Worm (Caenorhabditis elegans) whole organism, L2 larva: ENCODE results near the gene sid-3.
A peak's percentile ranks its signal among the peaks of the same experiment; 100 is the strongest.

ENCODE experiments used
- C34F6.9 ChIP-seq: fragments of 150-350 bp; optimal IDR thresholded peaks from 2 replicates; lab custom pipeline; 2014; ENCODE audit warnings: missing biosample characterization, missing genetic modification characterization
- F13H6.1 ChIP-seq: sonication (generic microtip); optimal IDR thresholded peaks from 2 replicates; lab custom pipeline; 2016; ENCODE audit warnings: missing genetic modification characterization, missing compliant biosample characterization
- Y55F3AM.14 ChIP-seq: fragments of 200-800 bp; sonication (Bioruptor generic); optimal IDR thresholded peaks from 2 replicates; lab custom pipeline; 2018; ENCODE audit warnings: mild to moderate bottlenecking, missing genetic modification characterization, missing compliant biosample characterization
- ZK546.5 ChIP-seq: sonication (generic microtip); optimal IDR thresholded peaks from 2 replicates; lab custom pipeline; 2017; ENCODE audit warnings: missing biosample characterization, missing genetic modification characterization
- alr-1 ChIP-seq: fragments of 150-350 bp; optimal IDR thresholded peaks from 2 replicates; lab custom pipeline; 2014; ENCODE audit warnings: missing biosample characterization, missing genetic modification characterization
- aly-2 ChIP-seq: fragments of 150-350 bp; optimal IDR thresholded peaks from 2 replicates; lab custom pipeline; 2014; ENCODE audit warnings: missing biosample characterization, missing genetic modification characterization
- ama-1 ChIP-seq: fragments of 150-350 bp; optimal IDR thresholded peaks from 2 replicates; lab custom pipeline; 2018; ENCODE audit warnings: inconsistent platforms
- blmp-1 ChIP-seq: sonication (generic microtip); optimal IDR thresholded peaks from 2 replicates; lab custom pipeline; 2017; ENCODE audit warnings: missing genetic modification characterization, mild to moderate bottlenecking, missing compliant biosample characterization, antibody characterized with exemption, moderate library complexity; ENCODE audit not compliant: insufficient read depth
- ceh-16 ChIP-seq: fragments of 150-350 bp; optimal IDR thresholded peaks from 2 replicates; lab custom pipeline; 2014; ENCODE audit warnings: missing biosample characterization, missing genetic modification characterization
- ceh-82 ChIP-seq: fragments of 150-350 bp; optimal IDR thresholded peaks from 2 replicates; lab custom pipeline; 2014; ENCODE audit warnings: missing biosample characterization, missing genetic modification characterization
- crh-2 ChIP-seq: sonication (generic microtip); optimal IDR thresholded peaks from 2 replicates; lab custom pipeline; 2017; ENCODE audit warnings: missing biosample characterization, missing genetic modification characterization
- egl-27 ChIP-seq: sonication (generic microtip); optimal IDR thresholded peaks from 3 replicates; lab custom pipeline; 2017; ENCODE audit warnings: missing biosample characterization, missing genetic modification reagents, missing genetic modification characterization
- fos-1 ChIP-seq: fragments of 150-350 bp; optimal IDR thresholded peaks from 2 replicates; lab custom pipeline; 2014; ENCODE audit warnings: missing biosample characterization, missing genetic modification characterization
- gmeb-1 ChIP-seq: fragments of 150-350 bp; optimal IDR thresholded peaks from 2 replicates; lab custom pipeline; 2014; ENCODE audit warnings: missing biosample characterization, missing genetic modification characterization
- lin-11 ChIP-seq: fragments of 150-350 bp; sonication (generic microtip); optimal IDR thresholded peaks from 2 replicates; lab custom pipeline; 2014; ENCODE audit warnings: missing biosample characterization, missing genetic modification characterization, inconsistent platforms, mixed read lengths
- lin-13 ChIP-seq: fragments of 150-350 bp; optimal IDR thresholded peaks from 2 replicates; lab custom pipeline; 2014; ENCODE audit warnings: missing biosample characterization, missing genetic modification reagents, missing genetic modification characterization
- lsy-2 ChIP-seq, 2 experiments: fragments of 150-350 bp in 1 of 2; sonication (generic microtip) in 1 of 2; optimal IDR thresholded peaks; 2 replicates each; lab custom pipeline; 2014 to 2017; ENCODE audit warnings: missing biosample characterization in 2 of 2, missing genetic modification characterization in 2 of 2
- mab-5 ChIP-seq: fragments of 150-350 bp; optimal IDR thresholded peaks from 2 replicates; lab custom pipeline; 2014; ENCODE audit warnings: missing biosample characterization, missing genetic modification characterization
- mbf-1 ChIP-seq: sonication (generic microtip); optimal IDR thresholded peaks from 2 replicates; lab custom pipeline; 2017; ENCODE audit warnings: missing biosample characterization, missing genetic modification characterization
- mdl-1 ChIP-seq, 2 experiments: fragments of 150-350 bp in 1 of 2; sonication (generic microtip) in 1 of 2; optimal IDR thresholded peaks; 2 replicates each; lab custom pipeline; 2017; ENCODE audit warnings: missing biosample characterization in 2 of 2, missing genetic modification characterization in 2 of 2
- nhr-12 ChIP-seq: fragments of 150-350 bp; optimal IDR thresholded peaks from 2 replicates; lab custom pipeline; 2014; ENCODE audit warnings: missing biosample characterization, missing genetic modification characterization
- nhr-129 ChIP-seq: fragments of 150-350 bp; optimal IDR thresholded peaks from 2 replicates; lab custom pipeline; 2014; ENCODE audit warnings: missing biosample characterization, missing genetic modification characterization
- nhr-21 ChIP-seq: fragments of 150-350 bp; optimal IDR thresholded peaks from 2 replicates; lab custom pipeline; 2014; ENCODE audit warnings: missing biosample characterization, missing genetic modification characterization
- nhr-23 ChIP-seq: fragments of 150-350 bp; optimal IDR thresholded peaks from 2 replicates; lab custom pipeline; 2014; ENCODE audit warnings: missing biosample characterization, missing genetic modification reagents, missing genetic modification characterization
- nhr-25 ChIP-seq: fragments of 150-350 bp; sonication (generic microtip); optimal IDR thresholded peaks from 3 replicates; lab custom pipeline; 2014; ENCODE audit warnings: missing biosample characterization, missing genetic modification characterization
- nhr-6 ChIP-seq: fragments of 150-350 bp; optimal IDR thresholded peaks from 2 replicates; lab custom pipeline; 2014; ENCODE audit warnings: missing biosample characterization, missing genetic modification characterization
- sem-4 ChIP-seq: fragments of 150-350 bp; optimal IDR thresholded peaks from 2 replicates; lab custom pipeline; 2014; ENCODE audit warnings: missing biosample characterization, missing genetic modification reagents, missing genetic modification characterization
- skn-1 ChIP-seq: sonication (generic microtip); optimal IDR thresholded peaks from 2 replicates; lab custom pipeline; 2017; ENCODE audit warnings: missing biosample characterization, missing genetic modification characterization
- sma-3 ChIP-seq: sonication (generic microtip); optimal IDR thresholded peaks from 2 replicates; lab custom pipeline; 2016; ENCODE audit warnings: missing genetic modification reagents, missing genetic modification characterization, missing compliant biosample characterization
- sma-9 ChIP-seq, 2 experiments: fragments of 150-350 bp in 1 of 2; sonication (generic microtip) in 1 of 2; optimal IDR thresholded peaks; 2 replicates each; lab custom pipeline; 2014 to 2016; ENCODE audit warnings: missing genetic modification characterization in 2 of 2, mild to moderate bottlenecking in 1 of 2, missing biosample characterization in 1 of 2, missing compliant biosample characterization in 1 of 2, missing genetic modification reagents in 1 of 2, moderate library complexity in 1 of 2
- snpc-4 ChIP-seq: fragments of 150-350 bp; optimal IDR thresholded peaks from 2 replicates; lab custom pipeline; 2014; ENCODE audit warnings: missing biosample characterization, missing genetic modification characterization
- unc-39 ChIP-seq: fragments of 150-350 bp; optimal IDR thresholded peaks from 2 replicates; lab custom pipeline; 2014; ENCODE audit warnings: missing biosample characterization, missing genetic modification characterization
- unc-55 ChIP-seq: fragments of 150-350 bp; sonication (generic microtip); optimal IDR thresholded peaks from 3 replicates; lab custom pipeline; 2014; ENCODE audit warnings: missing biosample characterization, missing genetic modification reagents, missing genetic modification characterization
- zag-1 ChIP-seq: fragments of 150-350 bp; optimal IDR thresholded peaks from 2 replicates; lab custom pipeline; 2014; ENCODE audit warnings: missing biosample characterization, missing genetic modification characterization
- ztf-1 ChIP-seq: fragments of 200-800 bp; sonication (Bioruptor generic); conservative IDR thresholded peaks from 2 replicates; pipeline ENCODE4 v1.3.6; 2022; ENCODE audit warnings: missing genetic modification characterization, missing compliant biosample characterization
- ztf-11 ChIP-seq: sonication (generic microtip); optimal IDR thresholded peaks from 2 replicates; lab custom pipeline; 2017; ENCODE audit warnings: missing biosample characterization, missing genetic modification characterization
- ztf-4 ChIP-seq: fragments of 150-350 bp; optimal IDR thresholded peaks from 2 replicates; lab custom pipeline; 2014; ENCODE audit warnings: missing biosample characterization, missing genetic modification characterization

The sid-3 gene

DNA sequence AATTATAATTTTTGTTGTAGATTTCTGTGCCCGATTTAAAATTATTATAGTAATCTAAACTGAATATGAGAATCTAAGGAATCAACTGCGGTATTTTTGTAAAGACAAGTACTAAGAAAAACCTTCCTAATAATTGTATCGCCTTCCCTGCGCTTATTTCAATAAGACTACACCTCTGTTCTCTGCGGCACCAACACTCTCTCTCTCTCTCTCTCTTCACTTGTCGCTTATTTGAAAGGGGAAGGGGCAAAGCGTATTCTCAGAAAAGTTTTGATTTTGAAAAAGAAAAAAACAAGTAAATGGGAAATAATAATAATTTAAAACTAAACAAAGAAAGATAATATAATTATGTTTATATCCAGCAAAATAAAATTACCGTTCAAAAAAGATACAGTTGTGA is 5.0 kb upstream of the sid-3 start (continued):
- TF ChIP-seq ztf-1 (GFP tag; lab: Robert Waterston, UW) (no peak), nhr-6 (tag; lab: Kevin White, UChicago) (peak; percentile 53), nhr-23 (no peak), nhr-12 (tag; lab: Kevin White, UChicago) (no peak)

DNA sequence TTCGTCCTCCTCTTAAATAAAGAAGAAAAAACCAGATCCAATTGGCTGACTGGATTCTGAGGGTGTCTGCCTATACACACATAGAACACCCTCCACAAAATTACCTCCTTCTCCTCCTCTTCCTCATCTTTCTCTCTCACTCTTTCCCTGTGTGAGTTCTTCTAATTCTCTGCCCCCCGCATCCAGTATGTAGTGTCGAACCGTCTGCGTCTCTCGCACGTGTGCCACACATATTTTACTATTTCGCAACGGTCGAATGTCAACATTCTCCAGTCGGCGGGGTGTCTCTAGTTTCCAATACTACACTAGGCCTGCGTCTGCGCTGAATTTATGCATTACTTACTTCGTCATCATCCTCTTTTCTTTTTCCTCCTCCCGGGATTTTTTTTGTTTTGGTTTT is 1.8 kb upstream of the sid-3 start:
- TF ChIP-seq nhr-25 (peak; percentile 66), ceh-16 (tag; lab: Kevin White, UChicago) (no peak), blmp-1 (peak; percentile 79), zag-1 (peak; percentile 65), lsy-2 (tag; optimal IDR thresholded peaks at IDR 0.05; lab: Kevin White, UChicago) (peak; percentile 40 to 57), lin-13 (GFP tag; lab: Kevin White, UChicago) (peak; percentile 53), aly-2 (no peak), unc-55 (GFP tag; lab: Kevin White, UChicago) (peak; percentile 74), crh-2 (peak; percentile 79), mdl-1 (tag; optimal IDR thresholded peaks at IDR 0.05; lab: Kevin White, UChicago) (peak; percentile 91 to 94), lin-11 (tag; lab: Kevin White, UChicago) (peak; percentile 34), mbf-1 (tag; lab: Kevin White, UChicago) (no peak), ztf-4 (tag; lab: Kevin White, UChicago) (no peak), nhr-129 (tag; lab: Kevin White, UChicago) (peak; percentile 90), mab-5 (no peak), egl-27 (tag; lab: Kevin White, UChicago) (peak; percentile 59), alr-1 (tag; lab: Kevin White, UChicago) (no peak), fos-1 (tag; lab: Kevin White, UChicago) (peak; percentile 69), gmeb-1 (tag; lab: Kevin White, UChicago) (peak; percentile 31), snpc-4 (tag; lab: Kevin White, UChicago) (peak; percentile 44), ztf-11 (tag; lab: Kevin White, UChicago) (no peak), F13H6.1 (peak; percentile 89), nhr-21 (tag; lab: Kevin White, UChicago) (peak; percentile 37), C34F6.9 (tag; lab: Kevin White, UChicago) (peak; percentile 80), sem-4 (tag; lab: Kevin White, UChicago) (peak; percentile 35), ama-1 (lab: Kevin White, UChicago) (no peak), ceh-82 (tag; lab: Kevin White, UChicago) (peak; percentile 28), sma-9 (GFP tag; optimal IDR thresholded peaks at IDR 0.05; lab: Kevin White, UChicago) (peak; percentile 73), sma-9 (tag; optimal IDR thresholded peaks at IDR 0.05; lab: Kevin White, UChicago) (no peak), ZK546.5 (tag; lab: Kevin White, UChicago) (no peak)

DNA sequence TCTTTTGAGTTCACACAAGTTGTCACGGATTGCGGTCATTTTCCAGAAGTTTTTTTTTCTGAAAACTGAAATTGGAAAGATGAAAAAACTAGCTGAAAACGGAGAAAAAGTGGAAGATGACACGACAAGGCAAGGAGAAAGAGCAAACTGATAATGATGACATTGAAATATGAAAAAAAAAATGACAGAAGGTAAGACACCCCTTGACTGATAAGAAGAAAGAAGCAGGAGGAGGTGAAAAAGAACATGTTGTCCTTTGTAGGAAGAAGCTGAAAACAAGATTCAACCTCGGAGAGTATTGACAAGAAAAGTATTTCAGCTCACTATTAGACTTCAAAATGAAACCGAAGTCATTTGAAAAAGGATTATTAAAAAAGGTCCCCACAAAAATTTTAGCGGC is 8.9 kb downstream of the sid-3 start, which contains the start of gene B0302.5:
B0302.5 (minus strand) TSS at position 58 of the 400 bp plus-strand sequence.
- no peak for TF ChIP-seq ama-1 (lab: Kevin White, UChicago)
- TF ChIP-seq unc-39 (tag; lab: Kevin White, UChicago): no peak
- no peak for TF ChIP-seq sma-3 (GFP tag; lab: Kevin White, UChicago)
- TF ChIP-seq crh-2: peak; percentile 12
- no peak for TF ChIP-seq ztf-1 (GFP tag; lab: Robert Waterston, UW)
- no peak for TF ChIP-seq nhr-25
- TF ChIP-seq skn-1 (tag; lab: Kevin White, UChicago): peak; percentile 73
- TF ChIP-seq fos-1 (tag; lab: Kevin White, UChicago): peak; percentile 82
- no peak for TF ChIP-seq Y55F3AM.14 (GFP tag; lab: Kevin White, UChicago)

DNA sequence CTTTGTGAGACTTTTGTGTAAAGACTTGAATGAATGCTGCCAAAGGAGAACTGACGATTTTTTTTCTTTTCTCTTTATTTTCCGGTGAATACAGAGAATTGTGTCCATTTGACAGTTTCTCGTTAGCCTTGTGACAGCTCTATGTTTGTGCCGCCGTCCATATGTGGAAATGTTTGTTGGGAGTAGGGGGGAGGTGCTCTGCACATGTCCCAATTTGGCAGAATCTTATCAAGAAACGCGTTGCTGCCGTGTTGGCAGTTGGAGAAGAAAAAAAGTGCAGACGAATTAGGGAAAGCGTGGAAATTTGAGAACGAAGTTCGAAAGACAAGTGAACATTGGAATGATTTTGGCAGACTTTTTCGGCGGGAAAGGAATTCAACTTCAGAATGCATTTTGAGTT is 11.6 kb downstream of the sid-3 start:
- TF ChIP-seq zag-1 (no peak), alr-1 (tag; lab: Kevin White, UChicago) (no peak), fos-1 (tag; lab: Kevin White, UChicago) (peak; percentile 45)
